Worm (Caenorhabditis elegans) whole organism, L2 larva: Measurements from ENCODE around the gene F08G2.4.
"Not testable (repeated sequence)": the region's sequence is repeated elsewhere in the genome, so short reads cannot be mapped to it uniquely, and the experiment has no call there.

ENCODE experiments used
- nhr-23 ChIP-seq: fragments of 150-350 bp; optimal IDR thresholded peaks from 2 replicates; lab custom pipeline; 2014; ENCODE audit warnings: missing biosample characterization, missing genetic modification reagents, missing genetic modification characterization
- unc-55 ChIP-seq: fragments of 150-350 bp; sonication (generic microtip); optimal IDR thresholded peaks from 3 replicates; lab custom pipeline; 2014; ENCODE audit warnings: missing biosample characterization, missing genetic modification reagents, missing genetic modification characterization
- unc-62 ChIP-seq: fragments of 150-350 bp; optimal IDR thresholded peaks from 2 replicates; lab custom pipeline; 2014; ENCODE audit warnings: missing biosample characterization, missing genetic modification reagents, missing genetic modification characterization

ce11 chrII:13829123-13829996 is 1.0 kb upstream of the F08G2.4 start:
- not testable (repeated sequence) for TF ChIP-seq unc-55, nhr-23, unc-62
